Worm (Caenorhabditis elegans) whole organism, late embryonic: ENCODE data around the gene nhr-142.

Experiments
- nfya-1 ChIP-seq: sonication (generic microtip); optimal IDR thresholded peaks from 2 replicates; lab custom pipeline; 2017; ENCODE audit warnings: missing genetic modification characterization, mild to moderate bottlenecking, missing compliant biosample characterization, antibody characterized with exemption, moderate library complexity
- rnt-1 ChIP-seq: sonication (generic microtip); optimal IDR thresholded peaks from 2 replicates; lab custom pipeline; 2016; ENCODE audit warnings: missing genetic modification characterization, missing compliant biosample characterization

DNA sequence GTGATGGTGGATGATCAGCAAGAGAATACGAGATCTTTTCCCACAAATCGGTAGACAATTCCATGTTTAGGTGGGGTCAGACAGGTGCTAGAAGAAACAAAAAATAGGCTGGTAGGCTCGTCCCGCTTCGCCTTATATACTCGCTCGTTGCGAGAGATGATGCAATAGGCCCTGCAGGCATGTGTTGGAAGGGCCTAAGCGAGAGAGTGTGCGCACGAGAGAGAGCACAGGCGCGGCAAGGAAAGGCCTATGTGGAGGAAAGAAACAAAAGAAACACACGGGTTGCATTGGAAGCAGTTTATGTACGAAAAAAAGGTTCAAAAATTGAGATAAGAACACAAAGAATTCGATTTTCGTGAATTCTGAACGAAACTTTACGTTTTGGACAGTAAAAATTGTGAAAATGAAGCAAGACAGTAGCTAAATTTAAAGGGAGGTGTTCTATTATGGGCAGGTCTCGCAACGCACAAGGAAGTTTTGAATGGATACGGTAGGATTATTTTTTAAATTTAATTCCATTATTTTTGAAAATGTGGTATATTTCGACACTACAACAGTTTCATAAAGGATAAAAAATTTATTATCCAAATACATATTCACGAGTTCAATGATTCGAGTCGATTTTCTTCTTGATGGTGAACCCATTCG, 9.5 kb downstream of the nhr-142 start, which contains the start of gene F44E7.5:
- no peak for TF ChIP-seq nfya-1 (tag; lab: Kevin White, UChicago)
- no peak for TF ChIP-seq rnt-1 (tag; lab: Kevin White, UChicago)
